Worm (Caenorhabditis elegans): Measurements from ENCODE around the gene fig-1.

Gene fig-1

DNA sequence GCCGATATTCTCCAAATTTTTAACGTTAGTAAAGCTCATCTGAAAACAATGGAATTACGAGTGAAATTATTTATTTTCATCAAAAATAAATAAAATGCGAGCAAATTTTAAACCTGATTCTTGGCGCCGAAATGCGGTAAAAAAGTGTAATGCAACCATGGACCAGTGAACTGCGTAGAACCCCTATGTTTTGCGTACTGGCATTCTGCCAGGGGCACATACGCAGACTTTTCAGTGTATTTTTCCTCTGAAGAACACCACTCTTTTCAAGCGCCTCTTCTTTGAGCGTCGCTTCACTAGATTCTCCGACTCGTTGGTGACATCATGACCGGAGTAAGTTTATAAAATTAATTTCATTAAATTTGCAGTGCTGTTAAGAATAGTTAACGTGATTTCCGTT is 15.5 kb downstream of the fig-1 start, which contains the start of the genes ctf-4 and eef-1G (continued):
- TF ChIP-seq php-3 (GFP tag; IDR thresholded peaks at IDR 0.05): peak; percentile 82
- TF ChIP-seq lin-29 (GFP tag; IDR thresholded peaks at IDR 0.05): peak; percentile 86
- peak; percentile 82 for TF ChIP-seq nhr-10 (tag; optimal IDR thresholded peaks at IDR 0.05)
- peak; percentile 98 for TF ChIP-seq dpl-1 (GFP tag; optimal IDR thresholded peaks at IDR 0.05)
- TF ChIP-seq lin-39 (tag; optimal IDR thresholded peaks at IDR 0.05): no peak
- no peak for TF ChIP-seq daf-19 (GFP tag; conservative IDR thresholded peaks at IDR 0.05)
- TF ChIP-seq fos-1 (tag; optimal IDR thresholded peaks at IDR 0.05): peak; percentile 40
- peak; percentile 98 for TF ChIP-seq nhr-77 (tag; optimal IDR thresholded peaks at IDR 0.05)
- TF ChIP-seq egl-27 (tag; optimal IDR thresholded peaks at IDR 0.05): peak; percentile 64
- TF ChIP-seq mxl-3 (GFP tag; optimal IDR thresholded peaks at IDR 0.05): peak; percentile 87
- TF ChIP-seq mxl-2 (GFP tag; conservative IDR thresholded peaks at IDR 0.05): no peak
- TF ChIP-seq lir-3 (tag; optimal IDR thresholded peaks at IDR 0.05): peak; percentile 6
- no peak for TF ChIP-seq nhr-111 (GFP tag; optimal IDR thresholded peaks at IDR 0.05)
- TF ChIP-seq ztf-11 (tag; optimal IDR thresholded peaks at IDR 0.05): no peak
- peak; percentile 91 for TF ChIP-seq T20F7.1 (GFP tag; optimal IDR thresholded peaks at IDR 0.05)
- peak; percentile 89 for TF ChIP-seq mdt-29 (GFP tag; IDR thresholded peaks at IDR 0.05)
- TF ChIP-seq pqm-1 (tag; optimal IDR thresholded peaks at IDR 0.05): peak; percentile 78
- peak; percentile 64 to 89 for TF ChIP-seq daf-16 (GFP tag; optimal IDR thresholded peaks at IDR 0.05)
- peak; percentile 86 for TF ChIP-seq daf-16 (tag; optimal IDR thresholded peaks at IDR 0.05)
- TF ChIP-seq cey-2 (tag; optimal IDR thresholded peaks at IDR 0.05; ENCODE audit: borderline replicate concordance, insufficient read depth): no peak
- TF ChIP-seq mes-2 (tag; optimal IDR thresholded peaks at IDR 0.05; ENCODE audit: poor library complexity, severe bottlenecking): peak; percentile 93
- peak; percentile 87; the same call in 1 of the 2 replicates for TF ChIP-seq nhr-42 (GFP tag; IDR thresholded peaks at IDR 0.05)
- TF ChIP-seq Y48G9A.11 (GFP tag; IDR thresholded peaks at IDR 0.05): peak; percentile 7; the same call in 1 of the 2 replicates
- TF ChIP-seq zip-2 (tag; optimal IDR thresholded peaks at IDR 0.05): peak; percentile 64
- peak; percentile 94 for TF ChIP-seq hmg-1.1 (GFP tag; IDR thresholded peaks at IDR 0.05)
- TF ChIP-seq F26F4.8 (GFP tag; conservative IDR thresholded peaks at IDR 0.05): no peak
- TF ChIP-seq ctbp-1 (GFP tag; IDR thresholded peaks at IDR 0.05): peak; percentile 92
- TF ChIP-seq spr-3 (GFP tag; optimal IDR thresholded peaks at IDR 0.05): peak; percentile 66
- no peak for TF ChIP-seq madf-5 (GFP tag; IDR thresholded peaks at IDR 0.05)
- TF ChIP-seq ceh-32 (tag; optimal IDR thresholded peaks at IDR 0.05; ENCODE audit: poor library complexity): peak; percentile 56
- peak; percentile 97 for TF ChIP-seq nhr-28 (tag; optimal IDR thresholded peaks at IDR 0.05)
- TF ChIP-seq Y5F2A.4 (GFP tag; optimal IDR thresholded peaks at IDR 0.05): peak; percentile 28
- TF ChIP-seq ceh-20 (GFP tag; IDR thresholded peaks at IDR 0.05): peak; percentile 94
- TF ChIP-seq madf-9 (GFP tag; conservative IDR thresholded peaks at IDR 0.05): peak; percentile 87; the same call in 1 of the 2 replicates
- TF ChIP-seq D1046.2 (GFP tag; IDR thresholded peaks at IDR 0.05): no peak
- no peak for TF ChIP-seq daf-12 (tag; optimal IDR thresholded peaks at IDR 0.05)
- peak; percentile 92 for TF ChIP-seq lin-13 (GFP tag; optimal IDR thresholded peaks at IDR 0.05)
- 0 out of 2 replicates have a peak, but pooled peaks have one; percentile 23 for TF ChIP-seq nhr-41 (GFP tag; IDR thresholded peaks at IDR 0.05)
- no peak for TF ChIP-seq zag-1 (tag; optimal IDR thresholded peaks at IDR 0.05)
- peak; percentile 64 for TF ChIP-seq vab-7 (GFP tag; IDR thresholded peaks at IDR 0.05)
- peak; percentile 95 for TF ChIP-seq rbr-2 (tag; optimal IDR thresholded peaks at IDR 0.05)
- peak; percentile 60; the same call in 1 of the 2 replicates for TF ChIP-seq egl-43 (GFP tag; IDR thresholded peaks at IDR 0.05)
- peak; percentile 99 for TF ChIP-seq aha-1 (tag)
- TF ChIP-seq F49E8.2 (tag; optimal IDR thresholded peaks at IDR 0.05; ENCODE audit: borderline replicate concordance): peak; percentile 51
- TF ChIP-seq saeg-2 (GFP tag; IDR thresholded peaks at IDR 0.05): peak; percentile 87
- TF ChIP-seq unc-39 (tag; optimal IDR thresholded peaks at IDR 0.05): no peak
- TF ChIP-seq hif-1 (tag; optimal IDR thresholded peaks at IDR 0.05): peak; percentile 62 to 84
- TF ChIP-seq F44E2.7 (GFP tag; IDR thresholded peaks at IDR 0.05): no peak
- no peak for TF ChIP-seq zip-11 (GFP tag; IDR thresholded peaks at IDR 0.05)
- TF ChIP-seq set-16 (GFP tag; IDR thresholded peaks at IDR 0.05): peak; percentile 31
- peak; percentile 98 for TF ChIP-seq mep-1 (tag; optimal IDR thresholded peaks at IDR 0.05)

Data from whole organism, L4 larva.